In the genomic region with DNA sequence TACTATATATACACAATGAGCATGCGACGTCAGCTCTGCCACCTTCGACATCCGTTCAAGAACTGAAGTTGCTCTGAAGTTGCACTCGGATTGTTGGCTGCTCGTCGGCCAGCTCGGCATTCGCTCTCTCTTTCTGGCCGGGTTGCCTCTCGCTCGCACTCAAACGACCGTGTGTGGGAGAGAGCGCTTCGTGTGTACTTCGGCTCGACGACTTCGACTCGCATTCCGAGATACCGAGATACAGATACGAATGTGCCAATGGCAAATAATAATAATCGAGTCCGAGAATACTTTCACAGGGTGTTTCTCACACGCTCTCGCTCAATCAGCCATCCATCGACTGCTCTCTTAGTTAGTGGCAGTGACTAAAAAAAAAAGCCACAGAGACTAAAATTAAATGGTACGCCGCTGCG, we compare ENCODE assay signal across 2 fruit fly cellular contexts.
A peak's percentile ranks its signal among the peaks of the same experiment; 100 is the strongest.
TF ChIP-seq lines count a peak whose summit lies in the region.

No protein-coding gene starts in this region.

TF ChIP-seq in whole organism, embryonic, 481 proteins besides CTCF, POLR2A, EP300 and RAD21 (continued from another document and continues in another):
- TF ChIP-seq CG18764 (GFP tag; optimal IDR thresholded peaks at IDR 0.05; lab: Kevin White, UChicago) (no peak), Mad (GFP tag; optimal IDR thresholded peaks at IDR 0.05; lab: Kevin White, UChicago) (peak; percentile 20), nerfin-1 (tag; optimal IDR thresholded peaks at IDR 0.05; lab: Kevin White, UChicago) (peak; percentile 95), gem (tag; optimal IDR thresholded peaks at IDR 0.05; lab: Kevin White, UChicago) (no peak), Bgb (GFP tag; IDR thresholded peaks at IDR 0.05; lab: Robert Waterston, UW; ENCODE audit: partially characterized antibody) (peak; percentile 69), sna (GFP tag; IDR thresholded peaks at IDR 0.05; lab: Robert Waterston, UW; ENCODE audit: partially characterized antibody) (peak; percentile 66), cg (GFP tag; optimal IDR thresholded peaks at IDR 0.05; lab: Kevin White, UChicago) (peak; percentile 61), Nf-YA (GFP tag; IDR thresholded peaks at IDR 0.05; lab: Robert Waterston, UW) (peak; percentile 83), CG6689 (GFP tag; IDR thresholded peaks at IDR 0.05; lab: Robert Waterston, UW) (peak; percentile 25; the same call in 1 of the 2 replicates), unpg (GFP tag; optimal IDR thresholded peaks at IDR 0.05; lab: Kevin White, UChicago) (peak; percentile 45), nerfin-2 (GFP tag; IDR thresholded peaks at IDR 0.05; lab: Robert Waterston, UW; ENCODE audit: partially characterized antibody) (peak; percentile 49; the same call in 1 of the 2 replicates), dm (GFP tag; optimal IDR thresholded peaks at IDR 0.05; lab: Kevin White, UChicago) (peak; percentile 8), CG15479 (GFP tag; optimal IDR thresholded peaks at IDR 0.05; lab: Kevin White, UChicago) (peak; percentile 63), Tbp (GFP tag; optimal IDR thresholded peaks at IDR 0.05; lab: Kevin White, UChicago) (peak; percentile 89), Max (GFP tag; optimal IDR thresholded peaks at IDR 0.05; lab: Kevin White, UChicago) (no peak), z (GFP tag; IDR thresholded peaks at IDR 0.05; lab: Robert Waterston, UW) (peak; percentile 84), CG2678 (tag; optimal IDR thresholded peaks at IDR 0.05; lab: Kevin White, UChicago) (peak; percentile 11), H15 (GFP tag; IDR thresholded peaks at IDR 0.05; lab: Robert Waterston, UW) (0 out of 3 replicates have a peak, but pooled peaks have one; percentile 22), CG11695 (GFP tag; IDR thresholded peaks at IDR 0.05; lab: Robert Waterston, UW) (peak; percentile 48; the same call in 1 of the 3 replicates), CG12769 (tag; optimal IDR thresholded peaks at IDR 0.05; lab: Kevin White, UChicago) (peak; percentile 67), nmo (GFP tag; optimal IDR thresholded peaks at IDR 0.05; lab: Kevin White, UChicago) (peak; percentile 29), CG11560 (tag; IDR thresholded peaks at IDR 0.05; lab: Robert Waterston, UW) (no peak), CG2875 (GFP tag; optimal IDR thresholded peaks at IDR 0.05; lab: Kevin White, UChicago) (peak; percentile 14), NfI (GFP tag; optimal IDR thresholded peaks at IDR 0.05; lab: Kevin White, UChicago) (peak; percentile 9), nau (GFP tag; optimal IDR thresholded peaks at IDR 0.05; lab: Kevin White, UChicago) (no peak), bbx (GFP tag; IDR thresholded peaks at IDR 0.05; lab: Robert Waterston, UW; ENCODE audit: partially characterized antibody) (peak; percentile 66), mirr (GFP tag; optimal IDR thresholded peaks at IDR 0.05; lab: Kevin White, UChicago) (peak; percentile 60), PHDP (tag; optimal IDR thresholded peaks at IDR 0.05; lab: Kevin White, UChicago) (peak; percentile 38), CG2199 (GFP tag; IDR thresholded peaks at IDR 0.05; lab: Robert Waterston, UW) (peak; percentile 81; the same call in 1 of the 3 replicates), CG12659 (GFP tag; optimal IDR thresholded peaks at IDR 0.05; lab: Kevin White, UChicago) (peak; percentile 30), CG17385 (GFP tag; optimal IDR thresholded peaks at IDR 0.05; lab: Kevin White, UChicago) (peak; percentile 44), CG17802 (tag; optimal IDR thresholded peaks at IDR 0.05; lab: Kevin White, UChicago) (no peak), CG4360 (GFP tag; IDR thresholded peaks at IDR 0.05; lab: Robert Waterston, UW) (peak; percentile 62), CG6254 (GFP tag; optimal IDR thresholded peaks at IDR 0.05; lab: Kevin White, UChicago) (peak; percentile 99), CG7271 (tag; optimal IDR thresholded peaks at IDR 0.05; lab: Kevin White, UChicago) (peak; percentile 58), unc-4 (GFP tag; IDR thresholded peaks at IDR 0.05; lab: Robert Waterston, UW; ENCODE audit: partially characterized antibody) (peak; percentile 25; the same call in 1 of the 2 replicates), org-1 (GFP tag; optimal IDR thresholded peaks at IDR 0.05; lab: Kevin White, UChicago) (no peak), GATAe (GFP tag; conservative IDR thresholded peaks at IDR 0.05; lab: Robert Waterston, UW) (peak; percentile 78), CG2202 (tag; optimal IDR thresholded peaks at IDR 0.05; lab: Kevin White, UChicago) (no peak), Myb (GFP tag; optimal IDR thresholded peaks at IDR 0.05; lab: Kevin White, UChicago) (no peak), ERR (GFP tag; optimal IDR thresholded peaks at IDR 0.05; lab: Kevin White, UChicago) (peak; percentile 13), Med (GFP tag; lab: Kevin White, UChicago) (peak; percentile 89), Usf (GFP tag; optimal IDR thresholded peaks at IDR 0.05; lab: Kevin White, UChicago) (no peak), CG12744 (GFP tag; optimal IDR thresholded peaks at IDR 0.05; lab: Kevin White, UChicago) (peak; percentile 5), salm (tag; optimal IDR thresholded peaks at IDR 0.05; lab: Kevin White, UChicago) (peak; percentile 46), Neu2 (GFP tag; optimal IDR thresholded peaks at IDR 0.05; lab: Kevin White, UChicago; ENCODE audit: borderline replicate concordance) (no peak), CG17912 (GFP tag; optimal IDR thresholded peaks at IDR 0.05; lab: Kevin White, UChicago) (peak; percentile 45), kah (GFP tag; optimal IDR thresholded peaks at IDR 0.05; lab: Kevin White, UChicago) (peak; percentile 50), Hand (GFP tag; optimal IDR thresholded peaks at IDR 0.05; lab: Kevin White, UChicago) (peak; percentile 5), CG13287 (GFP tag; IDR thresholded peaks at IDR 0.05; lab: Robert Waterston, UW; ENCODE audit: partially characterized antibody) (peak; percentile 48), CG14441 (GFP tag; IDR thresholded peaks at IDR 0.05; lab: Robert Waterston, UW) (no peak), dmrt11E (tag; optimal IDR thresholded peaks at IDR 0.05; lab: Kevin White, UChicago) (no peak), dmrt99B (tag; optimal IDR thresholded peaks at IDR 0.05; lab: Kevin White, UChicago) (peak; percentile 42), stc (GFP tag; IDR thresholded peaks at IDR 0.05; lab: Robert Waterston, UW) (peak; percentile 37; the same call in 1 of the 2 replicates), CG6813 (GFP tag; optimal IDR thresholded peaks at IDR 0.05; lab: Kevin White, UChicago) (peak; percentile 36), YL-1 (GFP tag; optimal IDR thresholded peaks at IDR 0.05; lab: Kevin White, UChicago) (no peak), Fer1 (GFP tag; optimal IDR thresholded peaks at IDR 0.05; lab: Kevin White, UChicago) (peak; percentile 25), sug (tag; optimal IDR thresholded peaks at IDR 0.05; lab: Kevin White, UChicago) (peak; percentile 59), CG10267 (tag; optimal IDR thresholded peaks at IDR 0.05; lab: Kevin White, UChicago) (peak; percentile 12), Scr (GFP tag; IDR thresholded peaks at IDR 0.05; lab: Robert Waterston, UW; ENCODE audit: partially characterized antibody) (peak; percentile 41), sd (tag; optimal IDR thresholded peaks at IDR 0.05; lab: Kevin White, UChicago) (peak; percentile 100)

TF ChIP-seq in whole organism, prepupa, 60 proteins besides CTCF, POLR2A, EP300 and RAD21 (continued from another document):
- TF ChIP-seq CG3919 (GFP tag; optimal IDR thresholded peaks at IDR 0.05; lab: Kevin White, UChicago) (peak; percentile 73), Met (GFP tag; optimal IDR thresholded peaks at IDR 0.05; lab: Kevin White, UChicago) (peak; percentile 49), CG32006 (GFP tag; optimal IDR thresholded peaks at IDR 0.05; lab: Kevin White, UChicago) (peak; percentile 51), CG7368 (GFP tag; optimal IDR thresholded peaks at IDR 0.05; lab: Kevin White, UChicago) (peak; percentile 60), OdsH (GFP tag; optimal IDR thresholded peaks at IDR 0.05; lab: Kevin White, UChicago) (peak; percentile 49), topi (GFP tag; optimal IDR thresholded peaks at IDR 0.05; lab: Kevin White, UChicago) (peak; percentile 50), CG8319 (GFP tag; optimal IDR thresholded peaks at IDR 0.05; lab: Kevin White, UChicago) (peak; percentile 40), Eip75B (GFP tag; optimal IDR thresholded peaks at IDR 0.05; lab: Kevin White, UChicago) (peak; percentile 44), vri (GFP tag; optimal IDR thresholded peaks at IDR 0.05; lab: Kevin White, UChicago) (peak; percentile 82), Gug (GFP tag; IDR thresholded peaks at IDR 0.05; lab: Robert Waterston, UW) (no peak)
